Worm (Caenorhabditis elegans): ENCODE results near the gene somi-1.

Gene somi-1

ce11 chrV:13410688-13411087 is 19.5 kb upstream of the somi-1 start, which contains the start of gene F53F1.4:
Gene F53F1.4 (plus strand): TSS chrV:13411077.
- TF ChIP-seq egl-27 (tag; optimal IDR thresholded peaks at IDR 0.05) = no peak
- peak; percentile 85 for TF ChIP-seq blmp-1 (tag; optimal IDR thresholded peaks at IDR 0.05)
- no peak for TF ChIP-seq sup-37 (GFP tag; optimal IDR thresholded peaks at IDR 0.05)
- no peak for TF ChIP-seq mab-9 (GFP tag; IDR thresholded peaks at IDR 0.05)

DNA sequence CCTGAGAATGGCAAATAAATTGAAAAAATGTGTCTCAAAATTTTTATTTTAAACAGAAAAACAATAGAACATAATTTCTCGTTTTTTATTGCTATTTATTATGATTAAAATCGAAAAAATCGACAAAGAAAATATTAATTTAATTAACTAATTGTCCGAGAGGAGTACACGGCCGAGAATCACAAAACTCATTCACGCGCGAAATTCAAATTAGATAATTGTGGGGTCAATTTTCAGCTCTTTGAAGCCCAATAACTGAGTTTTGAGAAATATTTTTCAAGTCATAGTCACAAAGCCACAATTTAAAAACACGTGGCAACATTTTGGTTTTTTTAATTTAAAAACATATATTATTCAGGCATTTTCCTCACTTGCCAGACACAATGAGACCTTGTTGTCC is 17.9 kb upstream of the somi-1 start:
- TF ChIP-seq irx-1 (tag; optimal IDR thresholded peaks at IDR 0.05) = peak; percentile 71
- TF ChIP-seq sox-4 (tag; optimal IDR thresholded peaks at IDR 0.05) = peak; percentile 23
- peak; percentile 30 for TF ChIP-seq lin-14 (GFP tag; optimal IDR thresholded peaks at IDR 0.05)
- TF ChIP-seq snpc-4 (tag; optimal IDR thresholded peaks at IDR 0.05) = no peak
- peak; percentile 71 for TF ChIP-seq nhr-90 (tag; optimal IDR thresholded peaks at IDR 0.05; ENCODE audit: poor library complexity)
- TF ChIP-seq lin-39 (tag; optimal IDR thresholded peaks at IDR 0.05) = peak; percentile 54
- TF ChIP-seq grh-1 (GFP tag; IDR thresholded peaks at IDR 0.05) = peak; percentile 53; the same call in 1 of the 2 replicates
- TF ChIP-seq xbp-1 (tag; optimal IDR thresholded peaks at IDR 0.05) = peak; percentile 10
- peak; percentile 36 for TF ChIP-seq egl-13 (tag; optimal IDR thresholded peaks at IDR 0.05)
- peak; percentile 43 for TF ChIP-seq tbx-2 (tag; optimal IDR thresholded peaks at IDR 0.05)
- TF ChIP-seq swsn-7 (tag; optimal IDR thresholded peaks at IDR 0.05) = peak; percentile 44
- TF ChIP-seq C34B4.2 (tag; optimal IDR thresholded peaks at IDR 0.05) = no peak
- TF ChIP-seq dsc-1 (tag; optimal IDR thresholded peaks at IDR 0.05) = peak; percentile 26
- peak; percentile 81 for TF ChIP-seq ceh-90 (tag; optimal IDR thresholded peaks at IDR 0.05)
- no peak for TF ChIP-seq hpl-2 (GFP tag; optimal IDR thresholded peaks at IDR 0.05)
- peak; percentile 3 for TF ChIP-seq mep-1 (tag; optimal IDR thresholded peaks at IDR 0.05)
- TF ChIP-seq lir-3 (tag; optimal IDR thresholded peaks at IDR 0.05; ENCODE audit: poor library complexity) = peak; percentile 82
- TF ChIP-seq snu-23 (GFP tag; optimal IDR thresholded peaks at IDR 0.05) = peak; percentile 44
- peak; percentile 82 for TF ChIP-seq rnt-1 (tag; optimal IDR thresholded peaks at IDR 0.05)
- TF ChIP-seq pax-3 (tag; optimal IDR thresholded peaks at IDR 0.05) = peak; percentile 80
- TF ChIP-seq nhr-85 (tag) = peak; percentile 89
- TF ChIP-seq ama-1 (optimal IDR thresholded peaks at IDR 0.05) = no peak
- peak; percentile 71 for TF ChIP-seq nhr-47 (tag; optimal IDR thresholded peaks at IDR 0.05)
- TF ChIP-seq lin-35 (GFP tag; optimal IDR thresholded peaks at IDR 0.05) = peak; percentile 82 to 91
- TF ChIP-seq fkh-8 (tag; optimal IDR thresholded peaks at IDR 0.05) = no peak
- peak; percentile 73 for TF ChIP-seq nhr-71 (tag; optimal IDR thresholded peaks at IDR 0.05)
- no peak for TF ChIP-seq unc-86 (tag; optimal IDR thresholded peaks at IDR 0.05)
- TF ChIP-seq nhr-20 (tag; optimal IDR thresholded peaks at IDR 0.05) = peak; percentile 61
- peak; percentile 54 for TF ChIP-seq nhr-19 (GFP tag; conservative IDR thresholded peaks at IDR 0.05)
- TF ChIP-seq ces-1 (GFP tag; optimal IDR thresholded peaks at IDR 0.05) = no peak
- TF ChIP-seq elt-2 (tag; optimal IDR thresholded peaks at IDR 0.05) = no peak
- peak; percentile 89 for TF ChIP-seq efl-1 (optimal IDR thresholded peaks at IDR 0.05)
- TF ChIP-seq efl-1 (GFP tag; optimal IDR thresholded peaks at IDR 0.05 in 1 of 2) = peak; percentile 89 to 99
- TF ChIP-seq dpl-1 (GFP tag; optimal IDR thresholded peaks at IDR 0.05) = peak; percentile 80 to 96 (median 88)
- TF ChIP-seq fkh-4 (tag; optimal IDR thresholded peaks at IDR 0.05; ENCODE audit: borderline replicate concordance) = peak; percentile 56
- peak; percentile 39 to 53 for TF ChIP-seq lsy-2 (tag; optimal IDR thresholded peaks at IDR 0.05)
- peak in 1 of 2 experiments; percentile 74 for TF ChIP-seq ztf-11 (tag; optimal IDR thresholded peaks at IDR 0.05)
- peak; percentile 6 for TF ChIP-seq C16A3.4 (tag; optimal IDR thresholded peaks at IDR 0.05)
- no peak for TF ChIP-seq aly-2 (tag; optimal IDR thresholded peaks at IDR 0.05)
- TF ChIP-seq blmp-1 (tag; optimal IDR thresholded peaks at IDR 0.05) = peak; percentile 43
- no peak for TF ChIP-seq zag-1 (tag; optimal IDR thresholded peaks at IDR 0.05)

All from whole organism, L1 larva.